Worm (Caenorhabditis elegans) whole organism, late embryonic: Measurements from ENCODE around the gene mca-2.
"Not testable (repeated sequence)": the region's sequence is repeated elsewhere in the genome, so short reads cannot be mapped to it uniquely, and the experiment has no call there.

Experiments
- C08G9.2 ChIP-seq: sonication (generic microtip); optimal IDR thresholded peaks from 2 replicates; lab custom pipeline; 2016; ENCODE audit warnings: mild to moderate bottlenecking, missing genetic modification characterization, moderate library complexity, missing compliant biosample characterization
- C38D4.7 ChIP-seq: fragments of 200-800 bp; sonication (Bioruptor generic); optimal IDR thresholded peaks from 2 replicates; lab custom pipeline; 2018; ENCODE audit warnings: mild to moderate bottlenecking, missing genetic modification characterization, moderate library complexity, missing compliant biosample characterization
- F13H6.1 ChIP-seq: sonication (generic microtip); optimal IDR thresholded peaks from 2 replicates; lab custom pipeline; 2016; ENCODE audit warnings: missing genetic modification characterization, missing compliant biosample characterization
- K09A11.1 ChIP-seq: sonication (generic microtip); optimal IDR thresholded peaks from 2 replicates; lab custom pipeline; 2017; ENCODE audit warnings: antibody characterized with exemption, mild to moderate bottlenecking, missing genetic modification characterization, missing compliant biosample characterization; ENCODE audit not compliant: insufficient read depth
- T23F11.4 ChIP-seq: fragments of 200-800 bp; sonication (Bioruptor generic); optimal IDR thresholded peaks from 2 replicates; lab custom pipeline; 2018; ENCODE audit warnings: mild to moderate bottlenecking, missing genetic modification characterization, missing compliant biosample characterization
- Y22D7AL.16 ChIP-seq: sonication (generic microtip); optimal IDR thresholded peaks from 2 replicates; lab custom pipeline; 2016; ENCODE audit warnings: missing genetic modification characterization, missing compliant biosample characterization
- ama-1 ChIP-seq: fragments of 150-350 bp; optimal IDR thresholded peaks from 2 replicates; lab custom pipeline; 2014
- ceh-18 ChIP-seq: sonication (generic microtip); optimal IDR thresholded peaks from 2 replicates; lab custom pipeline; 2016; ENCODE audit warnings: missing genetic modification characterization, missing compliant biosample characterization
- ceh-19 ChIP-seq: fragments of 200-800 bp; sonication (Bioruptor generic); optimal IDR thresholded peaks from 2 replicates; lab custom pipeline; 2018; ENCODE audit warnings: mild to moderate bottlenecking, missing genetic modification characterization, missing compliant biosample characterization
- ceh-24 ChIP-seq: sonication (generic microtip); optimal IDR thresholded peaks from 2 replicates; lab custom pipeline; 2016; ENCODE audit warnings: mild to moderate bottlenecking, missing genetic modification characterization, missing compliant biosample characterization
- ceh-30 ChIP-seq: fragments of 150-350 bp; optimal IDR thresholded peaks from 2 replicates; lab custom pipeline; 2014; ENCODE audit warnings: missing biosample characterization, missing genetic modification characterization
- ceh-34 ChIP-seq: sonication (generic microtip); optimal IDR thresholded peaks from 2 replicates; lab custom pipeline; 2016; ENCODE audit warnings: mild to moderate bottlenecking, missing genetic modification characterization, missing compliant biosample characterization
- ceh-6 ChIP-seq: fragments of 200-800 bp; sonication (Bioruptor generic); optimal IDR thresholded peaks from 2 replicates; lab custom pipeline; 2018; ENCODE audit warnings: mild to moderate bottlenecking, missing genetic modification characterization, missing compliant biosample characterization
- dmd-4 ChIP-seq: sonication (generic microtip); optimal IDR thresholded peaks from 2 replicates; lab custom pipeline; 2016; ENCODE audit warnings: borderline replicate concordance, missing genetic modification characterization, missing compliant biosample characterization
- elt-4 ChIP-seq: sonication (generic microtip); optimal IDR thresholded peaks from 2 replicates; lab custom pipeline; 2016; ENCODE audit warnings: missing genetic modification characterization, missing compliant biosample characterization
- eyg-1 ChIP-seq: sonication (generic microtip); optimal IDR thresholded peaks from 2 replicates; lab custom pipeline; 2016; ENCODE audit warnings: missing genotype, missing genetic modification characterization, missing compliant biosample characterization
- fax-1 ChIP-seq: sonication (generic microtip); optimal IDR thresholded peaks from 2 replicates; lab custom pipeline; 2016; ENCODE audit warnings: missing genotype, missing genetic modification characterization, missing compliant biosample characterization
- fkh-10 ChIP-seq: fragments of 150-350 bp; optimal IDR thresholded peaks from 2 replicates; lab custom pipeline; 2014; ENCODE audit warnings: missing biosample characterization, missing genetic modification reagents, missing genetic modification characterization
- fkh-6 ChIP-seq: sonication (generic microtip); optimal IDR thresholded peaks from 2 replicates; lab custom pipeline; 2016; ENCODE audit warnings: missing genetic modification characterization, missing compliant biosample characterization
- gmeb-2 ChIP-seq: sonication (generic microtip); optimal IDR thresholded peaks from 2 replicates; lab custom pipeline; 2016; ENCODE audit warnings: missing genetic modification characterization, inconsistent platforms, missing compliant biosample characterization
- hlh-13 ChIP-seq: fragments of 200-800 bp; sonication (Bioruptor generic); optimal IDR thresholded peaks from 2 replicates; lab custom pipeline; 2018; ENCODE audit warnings: mild to moderate bottlenecking, missing genetic modification characterization, missing compliant biosample characterization
- hlh-15 ChIP-seq: sonication (generic microtip); optimal IDR thresholded peaks from 2 replicates; lab custom pipeline; 2016; ENCODE audit warnings: missing genetic modification characterization, missing compliant biosample characterization
- hlh-30 ChIP-seq: sonication (generic microtip); optimal IDR thresholded peaks from 2 replicates; lab custom pipeline; 2017; ENCODE audit warnings: antibody characterized with exemption, missing genetic modification characterization, missing compliant biosample characterization; ENCODE audit not compliant: insufficient read depth
- hlh-6 ChIP-seq: sonication (generic microtip); optimal IDR thresholded peaks from 2 replicates; lab custom pipeline; 2016; ENCODE audit warnings: missing genotype, missing genetic modification characterization, missing compliant biosample characterization
- hlh-8 ChIP-seq: sonication (generic microtip); optimal IDR thresholded peaks from 2 replicates; lab custom pipeline; 2016; ENCODE audit warnings: missing genotype, missing genetic modification characterization, missing compliant biosample characterization
- lin-11 ChIP-seq: fragments of 200-800 bp; sonication (Bioruptor generic); optimal IDR thresholded peaks from 2 replicates; lab custom pipeline; 2018; ENCODE audit warnings: mild to moderate bottlenecking, missing genetic modification characterization, missing compliant biosample characterization
- madf-2 ChIP-seq: sonication (generic microtip); optimal IDR thresholded peaks from 2 replicates; lab custom pipeline; 2017; ENCODE audit warnings: missing genetic modification characterization, missing compliant biosample characterization
- mec-3 ChIP-seq: sonication (generic microtip); optimal IDR thresholded peaks from 2 replicates; lab custom pipeline; 2016; ENCODE audit warnings: borderline replicate concordance, missing genetic modification characterization, missing compliant biosample characterization
- nhr-11 ChIP-seq: fragments of 150-350 bp; optimal IDR thresholded peaks from 2 replicates; lab custom pipeline; 2014; ENCODE audit warnings: missing biosample characterization, missing genetic modification characterization
- nhr-232 ChIP-seq: sonication (generic microtip); optimal IDR thresholded peaks from 2 replicates; lab custom pipeline; 2016; ENCODE audit warnings: missing genetic modification characterization, missing compliant biosample characterization
- pag-3 ChIP-seq: sonication (generic microtip); optimal IDR thresholded peaks from 2 replicates; lab custom pipeline; 2016; ENCODE audit warnings: missing compliant biosample characterization, missing genetic modification characterization, borderline replicate concordance
- pax-1 ChIP-seq: fragments of 150-350 bp; optimal IDR thresholded peaks from 2 replicates; lab custom pipeline; 2014; ENCODE audit warnings: missing biosample characterization, missing genetic modification characterization
- pha-2 ChIP-seq: sonication (generic microtip); optimal IDR thresholded peaks from 2 replicates; lab custom pipeline; 2017; ENCODE audit warnings: mild to moderate bottlenecking, missing genetic modification characterization, missing compliant biosample characterization
- pqm-1 ChIP-seq: sonication (generic microtip); optimal IDR thresholded peaks from 2 replicates; lab custom pipeline; 2016; ENCODE audit warnings: missing genetic modification characterization, missing compliant biosample characterization
- pros-1 ChIP-seq: fragments of 150-350 bp; optimal IDR thresholded peaks from 2 replicates; lab custom pipeline; 2014; ENCODE audit warnings: missing biosample characterization, missing genetic modification reagents, missing genetic modification characterization
- ref-2 ChIP-seq: sonication (generic microtip); optimal IDR thresholded peaks from 2 replicates; lab custom pipeline; 2016; ENCODE audit warnings: missing genetic modification characterization, missing compliant biosample characterization
- rnt-1 ChIP-seq: sonication (generic microtip); optimal IDR thresholded peaks from 2 replicates; lab custom pipeline; 2016; ENCODE audit warnings: missing genetic modification characterization, missing compliant biosample characterization
- sdc-2 ChIP-seq: sonication (generic microtip); optimal IDR thresholded peaks from 2 replicates; lab custom pipeline; 2016; ENCODE audit warnings: missing genotype, missing genetic modification characterization, missing compliant biosample characterization
- syd-9 ChIP-seq: sonication (generic microtip); optimal IDR thresholded peaks from 2 replicates; lab custom pipeline; 2016; ENCODE audit warnings: mild to moderate bottlenecking, missing genetic modification characterization, moderate library complexity, missing compliant biosample characterization
- tbx-2 ChIP-seq: sonication (generic microtip); optimal IDR thresholded peaks from 2 replicates; lab custom pipeline; 2016; ENCODE audit warnings: missing genetic modification characterization, missing compliant biosample characterization
- ttx-3 ChIP-seq: sonication (generic microtip); optimal IDR thresholded peaks from 2 replicates; lab custom pipeline; 2016; ENCODE audit warnings: missing genetic modification reagents, missing genetic modification characterization, missing compliant biosample characterization
- unc-3 ChIP-seq, 2 experiments: fragments of 200-800 bp in 1 of 2; sonication (Bioruptor generic) in 1 of 2; sonication (generic microtip) in 1 of 2; conservative IDR thresholded peaks in 1 of 2; optimal IDR thresholded peaks in 1 of 2; 2 replicates each; pipeline versions ENCODE4 v1.3.6 to Lab custom; 2016 to 2022; ENCODE audit warnings: missing compliant biosample characterization in 2 of 2, missing genetic modification characterization in 2 of 2, missing genetic modification reagents in 1 of 2
- unc-42 ChIP-seq: sonication (generic microtip); optimal IDR thresholded peaks from 2 replicates; lab custom pipeline; 2016; ENCODE audit warnings: missing genotype, missing genetic modification characterization, missing compliant biosample characterization
- unc-55 ChIP-seq: sonication (generic microtip); optimal IDR thresholded peaks from 2 replicates; lab custom pipeline; 2017; ENCODE audit warnings: missing biosample characterization, missing genetic modification reagents, missing genetic modification characterization
- zip-5 ChIP-seq: sonication (generic microtip); optimal IDR thresholded peaks from 2 replicates; lab custom pipeline; 2016; ENCODE audit warnings: missing genetic modification characterization, missing compliant biosample characterization

Gene mca-2

ce11 chrIV:2048839-2049238 lies 35.0 kb upstream of the mca-2 start (continued):
- TF ChIP-seq nhr-232 (tag; lab: Kevin White, UChicago) (no peak), T23F11.4 (GFP tag; lab: Kevin White, UChicago) (no peak), unc-42 (peak; percentile 79), hlh-15 (no peak), madf-2 (tag; lab: Kevin White, UChicago) (peak; percentile 17), Y22D7AL.16 (tag; lab: Kevin White, UChicago) (no peak), pros-1 (peak; percentile 51), F13H6.1 (tag; lab: Kevin White, UChicago) (peak; percentile 47), K09A11.1 (tag; lab: Kevin White, UChicago) (no peak), ceh-19 (peak; percentile 25), ceh-34 (tag; lab: Kevin White, UChicago) (peak; percentile 78), gmeb-2 (no peak), rnt-1 (tag; lab: Kevin White, UChicago) (peak; percentile 70), hlh-13 (GFP tag; lab: Kevin White, UChicago) (no peak), ceh-30 (tag; lab: Kevin White, UChicago) (peak; percentile 40), ama-1 (no peak), ceh-18 (tag; lab: Kevin White, UChicago) (peak; percentile 91), unc-55 (peak; percentile 91), mec-3 (no peak), ref-2 (tag; lab: Kevin White, UChicago) (peak; percentile 77), elt-4 (tag; lab: Kevin White, UChicago) (no peak), unc-3 (GFP tag; conservative IDR thresholded peaks at IDR 0.05; lab: Robert Waterston, UW) (no peak), unc-3 (tag; optimal IDR thresholded peaks at IDR 0.05; lab: Kevin White, UChicago) (peak; percentile 31), hlh-30 (tag; lab: Kevin White, UChicago) (no peak), lin-11 (tag; lab: Kevin White, UChicago) (peak; percentile 2), eyg-1 (tag; lab: Kevin White, UChicago) (no peak), C08G9.2 (tag; lab: Kevin White, UChicago) (no peak), tbx-2 (peak; percentile 69), fkh-10 (GFP tag; lab: Kevin White, UChicago) (no peak), nhr-11 (tag; lab: Kevin White, UChicago) (no peak), syd-9 (tag; lab: Kevin White, UChicago) (peak; percentile 23), hlh-6 (tag; lab: Kevin White, UChicago) (no peak), fax-1 (no peak), C38D4.7 (GFP tag; lab: Kevin White, UChicago) (no peak), zip-5 (tag; lab: Kevin White, UChicago) (no peak), pax-1 (tag; lab: Kevin White, UChicago) (no peak), pha-2 (tag; lab: Kevin White, UChicago) (peak; percentile 34), ceh-6 (GFP tag; lab: Kevin White, UChicago) (no peak), ttx-3 (tag; lab: Kevin White, UChicago) (no peak), ceh-24 (no peak), pag-3 (tag; lab: Kevin White, UChicago) (no peak), hlh-8 (tag; lab: Kevin White, UChicago) (peak; percentile 74), dmd-4 (peak; percentile 65), sdc-2 (tag; lab: Kevin White, UChicago) (peak; percentile 30)

DNA sequence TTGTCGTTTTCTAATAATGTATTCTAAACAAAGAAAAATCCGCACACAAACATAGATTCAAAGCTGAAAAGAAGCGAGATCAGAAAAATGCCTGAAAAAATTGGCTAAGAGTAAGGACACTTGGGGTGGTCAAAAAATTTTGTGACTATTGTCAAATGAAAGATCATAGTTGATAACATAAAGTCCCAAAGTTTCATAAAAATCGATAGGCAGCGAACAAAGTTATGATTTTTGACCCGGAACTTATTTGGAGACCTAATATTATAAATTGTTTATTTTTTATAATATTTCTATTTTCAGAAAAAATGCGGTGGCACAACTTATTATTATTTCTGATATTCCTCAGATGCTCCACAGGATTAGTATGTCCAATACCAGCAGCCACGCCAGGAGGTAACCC lies 32.6 kb upstream of the mca-2 start, which contains the start of gene R05C11.4:
TSS of gene R05C11.4 (plus strand) at position 301 of the 400 bp plus-strand sequence.
- TF ChIP-seq fkh-6, pqm-1, ttx-3 (tag; lab: Kevin White, UChicago): not testable (repeated sequence)
